Fruit fly (Drosophila melanogaster) whole organism, embryonic: ENCODE measurements around the gene mTerf3.
A peak's percentile ranks its signal among the peaks of the same experiment; 100 is the strongest.

Source experiments
- Aef1 ChIP-seq: fragments of 200-800 bp; sonication (Bioruptor generic); IDR thresholded peaks from 3 replicates; pipeline ENCODE4 v1.3.6; 2022; ENCODE audit warnings: missing biosample characterization, missing genetic modification characterization
- Blimp-1 ChIP-seq: fragments of 200-800 bp; sonication (Bioruptor generic); optimal IDR thresholded peaks from 3 replicates; lab custom pipeline; 2018; ENCODE audit warnings: missing biosample characterization, missing genetic modification characterization, mild to moderate bottlenecking, moderate library complexity, missing genetic modification reagents
- CG10366 ChIP-seq: fragments of 200-800 bp; sonication (Bioruptor generic); IDR thresholded peaks from 2 replicates; pipeline ENCODE4 v1.3.6; 2022; ENCODE audit warnings: missing biosample characterization, missing genetic modification characterization
- CG10979 ChIP-seq: fragments of 200-800 bp; sonication (Bioruptor generic); optimal IDR thresholded peaks from 2 replicates; lab custom pipeline; 2018; ENCODE audit warnings: missing biosample characterization, mild to moderate bottlenecking, missing genetic modification characterization, moderate library complexity
- CG12236 ChIP-seq: fragments of 200-800 bp; sonication (Bioruptor generic); optimal IDR thresholded peaks from 2 replicates; lab custom pipeline; 2016; ENCODE audit warnings: missing biosample characterization, missing genetic modification characterization
- CG13424 ChIP-seq: fragments of 200-800 bp; sonication (Bioruptor generic); optimal IDR thresholded peaks from 2 replicates; lab custom pipeline; 2019; ENCODE audit warnings: missing biosample characterization, mild to moderate bottlenecking, missing genetic modification characterization, moderate library complexity
- CG14860 ChIP-seq: fragments of 200-800 bp; sonication (Bioruptor generic); IDR thresholded peaks from 3 replicates; pipeline ENCODE4 v1.3.6; 2022; ENCODE audit warnings: missing biosample characterization, missing genetic modification characterization; ENCODE audit not compliant: partially characterized antibody
- CG14965 ChIP-seq: fragments of 200-800 bp; sonication (Bioruptor generic); optimal IDR thresholded peaks from 2 replicates; lab custom pipeline; 2016; ENCODE audit warnings: missing biosample characterization, missing genetic modification characterization, borderline replicate concordance
- CG15269 ChIP-seq: fragments of 200-800 bp; sonication (Bioruptor generic); optimal IDR thresholded peaks from 2 replicates; lab custom pipeline; 2018; ENCODE audit warnings: missing biosample characterization, mild to moderate bottlenecking, missing genetic modification characterization, moderate library complexity
- CG1832 ChIP-seq: fragments of 200-800 bp; sonication (Bioruptor generic); optimal IDR thresholded peaks from 2 replicates; lab custom pipeline; 2017; ENCODE audit warnings: missing biosample characterization, mild to moderate bottlenecking, missing genetic modification characterization, inconsistent platforms
- CG18599 ChIP-seq: fragments of 200-800 bp; sonication (Bioruptor generic); optimal IDR thresholded peaks from 3 replicates; lab custom pipeline; 2017; ENCODE audit warnings: missing biosample characterization, missing genetic modification characterization, mild to moderate bottlenecking, moderate library complexity, missing genetic modification reagents
- CG2129 ChIP-seq: fragments of 200-800 bp; sonication (Bioruptor generic); IDR thresholded peaks from 2 replicates; pipeline ENCODE4 v1.3.6; 2022; ENCODE audit warnings: missing biosample characterization, missing genetic modification characterization; ENCODE audit not compliant: partially characterized antibody
- CG2678 ChIP-seq: fragments of 200-800 bp; sonication (Bioruptor generic); optimal IDR thresholded peaks from 3 replicates; lab custom pipeline; 2019; ENCODE audit warnings: missing biosample characterization, mild to moderate bottlenecking, missing genetic modification characterization, moderate library complexity
- CG2712 ChIP-seq: fragments of 200-800 bp; optimal IDR thresholded peaks from 3 replicates; lab custom pipeline; 2019; ENCODE audit warnings: missing biosample characterization, mild to moderate bottlenecking, missing genetic modification characterization, moderate library complexity
- CG30431 ChIP-seq: fragments of 200-800 bp; sonication (Bioruptor generic); optimal IDR thresholded peaks from 2 replicates; lab custom pipeline; 2017; ENCODE audit warnings: missing biosample characterization, missing genetic modification characterization
- CG4328 ChIP-seq: fragments of 200-800 bp; sonication (Bioruptor generic); optimal IDR thresholded peaks from 3 replicates; lab custom pipeline; 2017; ENCODE audit warnings: missing biosample characterization, missing genetic modification reagents, missing genetic modification characterization
- CG7839 ChIP-seq: fragments of 200-800 bp; sonication (Bioruptor generic); optimal IDR thresholded peaks from 3 replicates; lab custom pipeline; 2018; ENCODE audit warnings: missing biosample characterization, mild to moderate bottlenecking, missing genetic modification characterization, moderate library complexity
- CG9215 ChIP-seq: fragments of 200-800 bp; sonication (Bioruptor generic); IDR thresholded peaks from 2 replicates; pipeline ENCODE4 v1.3.6; 2022; ENCODE audit warnings: missing biosample characterization, missing genetic modification characterization
- Elba2 ChIP-seq: fragments of 200-800 bp; sonication (Bioruptor generic); optimal IDR thresholded peaks from 3 replicates; lab custom pipeline; 2016; ENCODE audit warnings: missing biosample characterization, missing genetic modification characterization
- HHEX ChIP-seq: fragments of 200-800 bp; sonication (Bioruptor generic); optimal IDR thresholded peaks from 3 replicates; lab custom pipeline; 2017; ENCODE audit warnings: missing biosample characterization, mild to moderate bottlenecking, missing genetic modification characterization, missing genetic modification reagents
- HLH3B ChIP-seq: fragments of 200-800 bp; sonication (Bioruptor generic); IDR thresholded peaks from 2 replicates; pipeline ENCODE4 v1.3.6; 2022; ENCODE audit warnings: missing biosample characterization, missing genetic modification characterization
- Hmx ChIP-seq: fragments of 200-800 bp; sonication (Bioruptor generic); optimal IDR thresholded peaks from 2 replicates; lab custom pipeline; 2016; ENCODE audit warnings: missing biosample characterization, missing genetic modification characterization
- Hr51 ChIP-seq, 2 experiments: fragments of 200-800 bp; sonication (Bioruptor generic); optimal IDR thresholded peaks; 2 replicates in 1 of 2; 3 replicates in 1 of 2; lab custom pipeline; 2016 to 2018; ENCODE audit warnings: missing biosample characterization in 2 of 2, missing genetic modification characterization in 2 of 2, mild to moderate bottlenecking in 1 of 2, moderate library complexity in 1 of 2
- Kr ChIP-seq: fragments of 200-800 bp; sonication (Bioruptor generic); optimal IDR thresholded peaks from 2 replicates; lab custom pipeline; 2017; ENCODE audit warnings: missing biosample characterization, mild to moderate bottlenecking, missing genetic modification characterization
- NC2β ChIP-seq: fragments of 200-800 bp; sonication (Bioruptor generic); optimal IDR thresholded peaks from 2 replicates; lab custom pipeline; 2016; ENCODE audit warnings: missing biosample characterization, missing genetic modification characterization
- Oli ChIP-seq: fragments of 200-800 bp; sonication (Bioruptor generic); optimal IDR thresholded peaks from 2 replicates; lab custom pipeline; 2018; ENCODE audit warnings: missing biosample characterization, mild to moderate bottlenecking, missing genetic modification characterization, moderate library complexity
- Sox100B ChIP-seq: fragments of 200-800 bp; sonication (Bioruptor generic); optimal IDR thresholded peaks from 3 replicates; lab custom pipeline; 2018; ENCODE audit warnings: missing biosample characterization, mild to moderate bottlenecking, missing genetic modification characterization
- Sox102F ChIP-seq: fragments of 200-800 bp; sonication (Bioruptor generic); optimal IDR thresholded peaks from 2 replicates; lab custom pipeline; 2018; ENCODE audit warnings: missing biosample characterization, mild to moderate bottlenecking, missing genetic modification characterization, moderate library complexity
- Xbp1 ChIP-seq: fragments of 200-800 bp; sonication (Bioruptor generic); optimal IDR thresholded peaks from 3 replicates; lab custom pipeline; 2016; ENCODE audit warnings: missing biosample characterization, mild to moderate bottlenecking, missing genetic modification characterization
- Xrp1 ChIP-seq: fragments of 200-800 bp; sonication (Bioruptor generic); IDR thresholded peaks from 2 replicates; pipeline ENCODE4 v1.3.6; 2022; ENCODE audit warnings: missing biosample characterization, missing genetic modification characterization
- ab ChIP-seq: fragments of 200-800 bp; sonication (Bioruptor generic); optimal IDR thresholded peaks from 2 replicates; lab custom pipeline; 2016; ENCODE audit warnings: missing biosample characterization, missing genetic modification characterization
- bsh ChIP-seq, 2 experiments: fragments of 200-800 bp; sonication (Bioruptor generic); optimal IDR thresholded peaks; 2 replicates each; lab custom pipeline; 2017 to 2018; ENCODE audit warnings: mild to moderate bottlenecking in 2 of 2, missing biosample characterization in 2 of 2, missing genetic modification characterization in 2 of 2, moderate library complexity in 1 of 2
- dmrt11E ChIP-seq: fragments of 200-800 bp; sonication (Bioruptor generic); optimal IDR thresholded peaks from 3 replicates; lab custom pipeline; 2018; ENCODE audit warnings: missing biosample characterization, mild to moderate bottlenecking, missing genetic modification characterization, moderate library complexity
- dmrt99B ChIP-seq: fragments of 200-800 bp; sonication (Bioruptor generic); optimal IDR thresholded peaks from 2 replicates; lab custom pipeline; 2018; ENCODE audit warnings: missing biosample characterization, mild to moderate bottlenecking, missing genetic modification characterization, moderate library complexity
- esg ChIP-seq: fragments of 200-800 bp; sonication (Bioruptor generic); conservative IDR thresholded peaks from 2 replicates; pipeline ENCODE4 v1.3.6; 2022; ENCODE audit warnings: missing biosample characterization, missing genetic modification characterization
- fd96Cb ChIP-seq: fragments of 200-800 bp; sonication (Bioruptor generic); optimal IDR thresholded peaks from 2 replicates; lab custom pipeline; 2018; ENCODE audit warnings: missing biosample characterization, mild to moderate bottlenecking, missing genetic modification characterization, moderate library complexity
- gcm ChIP-seq: fragments of 200-800 bp; sonication (Bioruptor generic); optimal IDR thresholded peaks from 2 replicates; lab custom pipeline; 2019; ENCODE audit warnings: missing biosample characterization, mild to moderate bottlenecking, missing genetic modification characterization, moderate library complexity
- gem ChIP-seq: fragments of 200-800 bp; sonication (Bioruptor generic); optimal IDR thresholded peaks from 2 replicates; lab custom pipeline; 2019; ENCODE audit warnings: missing biosample characterization, mild to moderate bottlenecking, missing genetic modification characterization, moderate library complexity
- hkb ChIP-seq, 2 experiments: fragments of 200-800 bp in 1 of 2; fragments of >200 bp in 1 of 2; sonication (Bioruptor generic) in 1 of 2; IDR thresholded peaks in 1 of 2; optimal IDR thresholded peaks in 1 of 2; 2 replicates each; pipeline versions ENCODE4 v1.3.6 to Lab custom; 2017 to 2022; ENCODE audit warnings: missing biosample characterization in 1 of 2, missing genetic modification characterization in 1 of 2
- lab ChIP-seq: fragments of 200-800 bp; sonication (Bioruptor generic); optimal IDR thresholded peaks from 3 replicates; lab custom pipeline; 2017; ENCODE audit warnings: missing biosample characterization, missing genetic modification characterization, mild to moderate bottlenecking, moderate library complexity, missing genetic modification reagents
- lbe ChIP-seq: fragments of 200-800 bp; sonication (Bioruptor generic); optimal IDR thresholded peaks from 2 replicates; lab custom pipeline; 2016; ENCODE audit warnings: missing biosample characterization, mild to moderate bottlenecking, missing genetic modification characterization
- nom ChIP-seq: fragments of 200-800 bp; sonication (Bioruptor generic); optimal IDR thresholded peaks from 2 replicates; lab custom pipeline; 2017; ENCODE audit warnings: missing biosample characterization, missing genetic modification characterization, mild to moderate bottlenecking, moderate library complexity, missing genetic modification reagents
- oc ChIP-seq: fragments of 200-800 bp; sonication (Bioruptor generic); optimal IDR thresholded peaks from 2 replicates; lab custom pipeline; 2018; ENCODE audit warnings: missing biosample characterization, mild to moderate bottlenecking, missing genetic modification characterization, moderate library complexity
- phol ChIP-seq: fragments of 200-800 bp; sonication (Bioruptor generic); optimal IDR thresholded peaks from 3 replicates; lab custom pipeline; 2018; ENCODE audit warnings: missing biosample characterization, mild to moderate bottlenecking, missing genetic modification characterization, moderate library complexity
- row ChIP-seq: fragments of 200-800 bp; sonication (Bioruptor generic); IDR thresholded peaks from 3 replicates; pipeline ENCODE4 v1.3.6; 2022; ENCODE audit warnings: missing biosample characterization, missing genetic modification characterization
- slp2 ChIP-seq: fragments of 200-800 bp; sonication (Bioruptor generic); optimal IDR thresholded peaks from 2 replicates; lab custom pipeline; 2016; ENCODE audit warnings: missing biosample characterization, missing genetic modification characterization
- tgo ChIP-seq: fragments of 200-800 bp; sonication (Bioruptor generic); IDR thresholded peaks from 3 replicates; pipeline ENCODE4 v1.3.6; 2022; ENCODE audit warnings: missing biosample characterization, missing genetic modification characterization
- unpg ChIP-seq: fragments of 200-800 bp; sonication (Bioruptor generic); optimal IDR thresholded peaks from 3 replicates; lab custom pipeline; 2018; ENCODE audit warnings: missing biosample characterization, mild to moderate bottlenecking, missing genetic modification characterization, moderate library complexity

mTerf3 gene

dm6 chr3L:20556371-20556770 lies 35.8 kb upstream of the mTerf3 start (continued):
- TF ChIP-seq CG15269 (tag; lab: Kevin White, UChicago) (peak; percentile 13), bsh (GFP tag; optimal IDR thresholded peaks at IDR 0.05; lab: Kevin White, UChicago) (peak in 1 of 2 experiments; percentile 41), CG12236 (GFP tag; lab: Kevin White, UChicago) (no peak), tgo (GFP tag; lab: Robert Waterston, UW) (0 out of 3 replicates have a peak, but pooled peaks have one; percentile 25), Xrp1 (GFP tag; lab: Robert Waterston, UW) (peak; percentile 27; the same call in 1 of the 2 replicates), Sox102F (GFP tag; lab: Kevin White, UChicago) (peak; percentile 63), Hr51 (GFP tag; optimal IDR thresholded peaks at IDR 0.05; lab: Kevin White, UChicago) (peak in 1 of 2 experiments; percentile 36), Blimp-1 (GFP tag; lab: Kevin White, UChicago) (peak; percentile 21), unpg (GFP tag; lab: Kevin White, UChicago) (peak; percentile 16), gem (tag; lab: Kevin White, UChicago) (peak; percentile 44), CG10979 (tag; lab: Kevin White, UChicago) (peak; percentile 4), NC2β (GFP tag; lab: Kevin White, UChicago) (no peak), oc (peak; percentile 58), phol (tag; lab: Kevin White, UChicago) (peak; percentile 19), CG30431 (GFP tag; lab: Kevin White, UChicago) (no peak), HLH3B (GFP tag; lab: Robert Waterston, UW) (0 out of 2 replicates have a peak, but pooled peaks have one; percentile 13), fd96Cb (tag; lab: Kevin White, UChicago) (peak; percentile 17), CG2678 (tag; lab: Kevin White, UChicago) (peak; percentile 9), Hmx (GFP tag; lab: Kevin White, UChicago) (no peak), lab (GFP tag; lab: Kevin White, UChicago) (no peak), Oli (tag; lab: Kevin White, UChicago) (peak; percentile 46), Elba2 (GFP tag; lab: Kevin White, UChicago) (no peak), dmrt99B (tag; lab: Kevin White, UChicago) (peak; percentile 41), CG13424 (tag; lab: Kevin White, UChicago) (peak; percentile 19), CG2712 (tag; lab: Kevin White, UChicago) (peak; percentile 33), esg (GFP tag; lab: Robert Waterston, UW) (peak; percentile 26; the same call in 1 of the 2 replicates), lbe (GFP tag; lab: Kevin White, UChicago) (peak; percentile 48), CG1832 (GFP tag; lab: Kevin White, UChicago) (no peak), CG10366 (GFP tag; lab: Robert Waterston, UW) (peak; percentile 7; the same call in 1 of the 2 replicates), nom (GFP tag; lab: Kevin White, UChicago) (peak; percentile 20), CG7839 (peak; percentile 28), hkb (optimal IDR thresholded peaks at IDR 0.05; lab: Kevin White, UChicago) (no peak), hkb (GFP tag; IDR thresholded peaks at IDR 0.05; lab: Robert Waterston, UW) (peak; percentile 20; the same call in 1 of the 2 replicates), Sox100B (peak; percentile 9)

- TF ChIP-seq ab (GFP tag; lab: Kevin White, UChicago) (no peak), dmrt11E (tag; lab: Kevin White, UChicago) (peak; percentile 33), CG2129 (GFP tag; lab: Robert Waterston, UW) (no peak), gcm (no peak), row (GFP tag; lab: Robert Waterston, UW) (peak; percentile 29; the same call in 1 of the 3 replicates), CG9215 (GFP tag; lab: Robert Waterston, UW) (no peak), Aef1 (GFP tag; lab: Robert Waterston, UW) (no peak), Xbp1 (GFP tag; lab: Kevin White, UChicago) (peak; percentile 3), CG14965 (GFP tag; lab: Kevin White, UChicago) (no peak), slp2 (GFP tag; lab: Kevin White, UChicago) (no peak), HHEX (GFP tag; lab: Kevin White, UChicago) (no peak), phol (tag; lab: Kevin White, UChicago) (peak; percentile 12), Kr (no peak), CG4328 (no peak), CG18599 (GFP tag; lab: Kevin White, UChicago) (no peak), CG14860 (GFP tag; lab: Robert Waterston, UW) (no peak)
Observed at dm6 chr3L:20551862-20552261, 31.3 kb upstream of the mTerf3 start.
